Fruit fly (Drosophila melanogaster): ENCODE results near the gene cni.

cni gene

DNA sequence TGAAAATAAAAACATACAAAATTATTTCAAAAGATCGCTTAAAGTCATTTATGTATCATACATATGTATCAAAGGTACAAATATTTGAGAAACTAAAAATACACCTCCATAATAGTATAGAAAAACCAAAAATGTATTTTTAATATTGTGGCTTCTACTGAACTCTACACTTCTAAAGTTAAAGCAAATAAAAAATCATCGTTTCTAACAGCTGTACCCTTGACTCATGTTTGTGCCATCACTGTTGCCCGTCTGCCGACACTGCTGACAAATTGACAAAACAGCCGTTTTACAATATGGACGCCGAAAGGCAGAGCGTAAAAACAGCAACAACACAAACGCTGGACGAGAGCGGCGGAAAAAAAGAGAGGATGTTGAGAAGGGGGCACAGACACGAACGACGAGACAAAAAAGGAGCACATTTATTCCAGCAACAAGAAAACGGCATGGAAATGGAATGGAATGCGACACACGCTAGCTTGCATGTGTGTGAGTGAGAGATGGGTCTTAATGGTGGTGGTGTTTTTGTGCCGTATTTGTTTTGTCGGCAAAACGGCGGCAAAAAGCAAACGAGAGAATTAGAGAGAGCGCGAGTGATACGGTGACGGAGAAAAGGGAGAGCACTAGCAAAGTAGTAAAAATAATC is 24.0 kb downstream of the cni start:
- no peak for TF ChIP-seq CG12605 (GFP tag; IDR thresholded peaks at IDR 0.05)
- TF ChIP-seq CG14655 (GFP tag; optimal IDR thresholded peaks at IDR 0.05), result peak; percentile 81
- peak; percentile 74 for TF ChIP-seq CG9948 (tag; optimal IDR thresholded peaks at IDR 0.05)
- TF ChIP-seq Pif1B (GFP tag; optimal IDR thresholded peaks at IDR 0.05), result peak; percentile 79
- TF ChIP-seq EcR (GFP tag; optimal IDR thresholded peaks at IDR 0.05), result peak; percentile 57
- peak; percentile 60 for TF ChIP-seq CG34367 (tag; optimal IDR thresholded peaks at IDR 0.05)
- TF ChIP-seq CG10348 (GFP tag; IDR thresholded peaks at IDR 0.05), result no peak
- peak; percentile 75 for TF ChIP-seq CG17806 (tag; optimal IDR thresholded peaks at IDR 0.05)
- TF ChIP-seq CG8301 (tag; optimal IDR thresholded peaks at IDR 0.05), result peak; percentile 79
- no peak for TF ChIP-seq fd96Ca (GFP tag; IDR thresholded peaks at IDR 0.05)
- no peak for TF ChIP-seq Ets98B (GFP tag; IDR thresholded peaks at IDR 0.05)
- peak; percentile 71 for TF ChIP-seq CG13204 (GFP tag; optimal IDR thresholded peaks at IDR 0.05)
- TF ChIP-seq gl (tag; optimal IDR thresholded peaks at IDR 0.05), result peak; percentile 76
- TF ChIP-seq Snoo (tag; optimal IDR thresholded peaks at IDR 0.05), result peak; percentile 49
- TF ChIP-seq Pif1A (GFP tag; optimal IDR thresholded peaks at IDR 0.05), result peak; percentile 83
- TF ChIP-seq CG8159 (tag; optimal IDR thresholded peaks at IDR 0.05), result peak; percentile 80
- no peak for TF ChIP-seq D1 (tag; optimal IDR thresholded peaks at IDR 0.05)
- TF ChIP-seq CG15710 (tag; optimal IDR thresholded peaks at IDR 0.05), result peak; percentile 62

DNA sequence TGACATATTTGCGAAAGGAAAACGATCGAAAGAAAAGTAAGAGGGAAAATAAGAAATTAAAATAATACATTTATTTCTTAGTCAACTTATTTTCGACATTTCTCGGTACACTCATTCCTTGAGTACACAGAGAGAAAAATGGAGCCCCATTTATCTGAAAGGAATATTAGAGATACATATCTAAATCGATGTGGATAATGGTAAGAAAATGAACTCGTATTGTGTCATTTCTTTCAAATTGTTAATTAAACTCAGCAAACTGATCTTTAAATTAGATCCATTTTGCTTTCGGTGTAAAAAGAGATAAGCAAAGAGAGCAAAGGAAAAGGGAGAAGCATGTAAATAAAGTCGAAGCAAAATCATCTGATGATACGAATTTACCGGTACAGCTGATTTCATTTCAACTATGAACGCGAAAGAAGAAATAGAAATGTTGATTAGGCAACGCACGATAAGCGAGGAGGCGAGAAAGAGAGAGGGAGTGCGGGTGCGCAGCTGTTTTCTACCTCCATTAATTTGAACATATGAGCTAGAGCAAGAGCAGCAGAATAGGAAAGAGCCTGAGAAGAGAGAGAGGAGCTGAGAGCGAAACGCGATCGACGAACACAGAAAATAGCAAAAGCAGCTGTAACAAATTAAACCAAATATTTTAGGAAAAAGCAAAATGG is 24.7 kb downstream of the cni start:
- TF ChIP-seq Pif1B (GFP tag; optimal IDR thresholded peaks at IDR 0.05) (peak; percentile 87), CG32121 (GFP tag; IDR thresholded peaks at IDR 0.05) (no peak), EcR (GFP tag; optimal IDR thresholded peaks at IDR 0.05) (no peak), CG13204 (GFP tag; optimal IDR thresholded peaks at IDR 0.05) (peak; percentile 39), Snoo (tag; optimal IDR thresholded peaks at IDR 0.05) (peak; percentile 86), CG12605 (GFP tag; IDR thresholded peaks at IDR 0.05) (no peak), CG34367 (tag; optimal IDR thresholded peaks at IDR 0.05) (peak; percentile 83), Pif1A (GFP tag; optimal IDR thresholded peaks at IDR 0.05) (peak; percentile 77), CG8159 (tag; optimal IDR thresholded peaks at IDR 0.05) (peak; percentile 90), CG15710 (tag; optimal IDR thresholded peaks at IDR 0.05) (peak; percentile 84), CG17806 (tag; optimal IDR thresholded peaks at IDR 0.05) (peak; percentile 92), CG9948 (tag; optimal IDR thresholded peaks at IDR 0.05) (peak; percentile 87), rn (GFP tag; IDR thresholded peaks at IDR 0.05) (no peak), D1 (tag; optimal IDR thresholded peaks at IDR 0.05) (peak; percentile 22), Ets98B (GFP tag; IDR thresholded peaks at IDR 0.05) (no peak), gl (tag; optimal IDR thresholded peaks at IDR 0.05) (peak; percentile 70), CG8301 (tag; optimal IDR thresholded peaks at IDR 0.05) (peak; percentile 83), CG14655 (GFP tag; optimal IDR thresholded peaks at IDR 0.05) (peak; percentile 86), CG10348 (GFP tag; IDR thresholded peaks at IDR 0.05) (no peak), CG4496 (GFP tag; IDR thresholded peaks at IDR 0.05) (no peak), fd96Ca (GFP tag; IDR thresholded peaks at IDR 0.05) (no peak)

- TF ChIP-seq CG32121 (GFP tag; IDR thresholded peaks at IDR 0.05) (no peak), EcR (GFP tag; optimal IDR thresholded peaks at IDR 0.05) (peak; percentile 60), CG8301 (tag; optimal IDR thresholded peaks at IDR 0.05) (peak; percentile 65), rn (GFP tag; IDR thresholded peaks at IDR 0.05) (no peak), Snoo (tag; optimal IDR thresholded peaks at IDR 0.05) (peak; percentile 70), fd96Ca (GFP tag; IDR thresholded peaks at IDR 0.05) (no peak), gl (tag; optimal IDR thresholded peaks at IDR 0.05) (peak; percentile 30), D1 (tag; optimal IDR thresholded peaks at IDR 0.05) (peak; percentile 48), CG15710 (tag; optimal IDR thresholded peaks at IDR 0.05) (peak; percentile 52), CG8159 (tag; optimal IDR thresholded peaks at IDR 0.05) (peak; percentile 65), CG17806 (tag; optimal IDR thresholded peaks at IDR 0.05) (peak; percentile 34), Pif1A (GFP tag; optimal IDR thresholded peaks at IDR 0.05) (peak; percentile 65), CG4496 (GFP tag; IDR thresholded peaks at IDR 0.05) (no peak), CG13204 (GFP tag; optimal IDR thresholded peaks at IDR 0.05) (peak; percentile 68), CG34367 (tag; optimal IDR thresholded peaks at IDR 0.05) (peak; percentile 38), CG14655 (GFP tag; optimal IDR thresholded peaks at IDR 0.05) (peak; percentile 64), Pif1B (GFP tag; optimal IDR thresholded peaks at IDR 0.05) (peak; percentile 45), Ets98B (GFP tag; IDR thresholded peaks at IDR 0.05) (no peak), CG12605 (GFP tag; IDR thresholded peaks at IDR 0.05) (no peak), CG9948 (tag; optimal IDR thresholded peaks at IDR 0.05) (peak; percentile 33)
Observed at dm6 chr2L:16284306-16285299, 25.9 kb downstream of the cni start.

- peak; percentile 50; the same call in 1 of the 3 replicates for TF ChIP-seq fd96Ca (GFP tag; IDR thresholded peaks at IDR 0.05)
- TF ChIP-seq EcR (GFP tag; optimal IDR thresholded peaks at IDR 0.05), result peak; percentile 79
- TF ChIP-seq CG8301 (tag; optimal IDR thresholded peaks at IDR 0.05), result no peak
- peak; percentile 36; the same call in 1 of the 2 replicates for TF ChIP-seq CG32121 (GFP tag; IDR thresholded peaks at IDR 0.05)
- 0 out of 2 replicates have a peak, but pooled peaks have one; percentile 22 for TF ChIP-seq CG12605 (GFP tag; IDR thresholded peaks at IDR 0.05)
- no peak for TF ChIP-seq CG14655 (GFP tag; optimal IDR thresholded peaks at IDR 0.05)
- TF ChIP-seq CG8159 (tag; optimal IDR thresholded peaks at IDR 0.05), result no peak
- TF ChIP-seq CG4496 (GFP tag; IDR thresholded peaks at IDR 0.05), result no peak
- TF ChIP-seq Pif1A (GFP tag; optimal IDR thresholded peaks at IDR 0.05), result no peak
Observed at dm6 chr2L:16282856-16283255, 27.7 kb downstream of the cni start.

All from whole organism, pupa.